Fruit fly (Drosophila melanogaster) whole organism, embryonic: ENCODE results near the gene CG10510.

Source experiments
- Abd-B ChIP-seq: fragments of 200-800 bp; sonication (Bioruptor generic); optimal IDR thresholded peaks from 2 replicates; lab custom pipeline; 2018; ENCODE audit warnings: missing biosample characterization, mild to moderate bottlenecking, missing genetic modification characterization, moderate library complexity
- Atf-2 ChIP-seq: fragments of 200-800 bp; sonication (Bioruptor generic); optimal IDR thresholded peaks from 2 replicates; lab custom pipeline; 2016; ENCODE audit warnings: missing biosample characterization, missing genetic modification characterization
- CG10209 ChIP-seq: fragments of 200-800 bp; sonication (Bioruptor generic); optimal IDR thresholded peaks from 3 replicates; lab custom pipeline; 2017; ENCODE audit warnings: missing biosample characterization, mild to moderate bottlenecking, missing genetic modification characterization, missing genetic modification reagents
- CG10274 ChIP-seq: fragments of 200-800 bp; sonication (Bioruptor generic); optimal IDR thresholded peaks from 3 replicates; lab custom pipeline; 2017; ENCODE audit warnings: missing biosample characterization, mild to moderate bottlenecking, missing genetic modification characterization
- CG10565 ChIP-seq: fragments of 200-800 bp; sonication (Bioruptor generic); optimal IDR thresholded peaks from 3 replicates; lab custom pipeline; 2016; ENCODE audit warnings: missing biosample characterization, mild to moderate bottlenecking, missing genetic modification characterization
- CG12299 ChIP-seq: fragments of 200-800 bp; sonication (Bioruptor generic); optimal IDR thresholded peaks from 2 replicates; lab custom pipeline; 2018; ENCODE audit warnings: missing biosample characterization, mild to moderate bottlenecking, missing genetic modification characterization
- CG1233 ChIP-seq: fragments of 200-800 bp; sonication (Bioruptor generic); optimal IDR thresholded peaks from 4 replicates; lab custom pipeline; 2018; ENCODE audit warnings: missing biosample characterization, mild to moderate bottlenecking, missing genetic modification characterization
- CG12659 ChIP-seq: fragments of 200-800 bp; sonication (Bioruptor generic); optimal IDR thresholded peaks from 3 replicates; lab custom pipeline; 2017; ENCODE audit warnings: mild to moderate bottlenecking, missing biosample characterization, missing genetic modification reagents, missing genetic modification characterization
- CG13424 ChIP-seq: fragments of 200-800 bp; sonication (Bioruptor generic); optimal IDR thresholded peaks from 2 replicates; lab custom pipeline; 2019; ENCODE audit warnings: missing biosample characterization, mild to moderate bottlenecking, missing genetic modification characterization, moderate library complexity
- CG14014 ChIP-seq: fragments of 200-800 bp; sonication (Bioruptor generic); IDR thresholded peaks from 2 replicates; pipeline ENCODE4 v1.3.6; 2022; ENCODE audit warnings: missing biosample characterization, missing genetic modification characterization
- CG15696 ChIP-seq: fragments of 200-800 bp; sonication (Bioruptor generic); optimal IDR thresholded peaks from 2 replicates; lab custom pipeline; 2019; ENCODE audit warnings: missing biosample characterization, mild to moderate bottlenecking, missing genetic modification characterization, moderate library complexity
- CG17802 ChIP-seq: fragments of 200-800 bp; sonication (Bioruptor generic); optimal IDR thresholded peaks from 2 replicates; lab custom pipeline; 2018; ENCODE audit warnings: missing biosample characterization, mild to moderate bottlenecking, missing genetic modification characterization, moderate library complexity
- CG2120 ChIP-seq: fragments of 200-800 bp; sonication (Bioruptor generic); optimal IDR thresholded peaks from 3 replicates; lab custom pipeline; 2016; ENCODE audit warnings: missing biosample characterization, missing genetic modification characterization
- CG2875 ChIP-seq: fragments of 200-800 bp; sonication (Bioruptor generic); optimal IDR thresholded peaks from 2 replicates; lab custom pipeline; 2017; ENCODE audit warnings: missing biosample characterization, mild to moderate bottlenecking, missing genetic modification characterization, missing genetic modification reagents
- CG3163 ChIP-seq: fragments of 200-800 bp; sonication (Bioruptor generic); optimal IDR thresholded peaks from 3 replicates; lab custom pipeline; 2016; ENCODE audit warnings: missing biosample characterization, missing genetic modification characterization
- CG32772 ChIP-seq: fragments of 200-800 bp; sonication (Bioruptor generic); IDR thresholded peaks from 2 replicates; pipeline ENCODE4 v1.3.6; 2022; ENCODE audit warnings: missing biosample characterization, missing genetic modification characterization
- CG34376 ChIP-seq: fragments of 200-800 bp; sonication (Bioruptor generic); optimal IDR thresholded peaks from 2 replicates; lab custom pipeline; 2018; ENCODE audit warnings: missing biosample characterization, mild to moderate bottlenecking, missing genetic modification characterization
- CG4617 ChIP-seq: fragments of 200-800 bp; sonication (Bioruptor generic); optimal IDR thresholded peaks from 3 replicates; lab custom pipeline; 2016; ENCODE audit warnings: missing biosample characterization, missing genetic modification characterization, borderline replicate concordance
- CG5245 ChIP-seq: fragments of 200-800 bp; sonication (Bioruptor generic); optimal IDR thresholded peaks from 3 replicates; lab custom pipeline; 2016; ENCODE audit warnings: missing biosample characterization, missing genetic modification characterization
- CG6272 ChIP-seq: fragments of 200-800 bp; sonication (Bioruptor generic); IDR thresholded peaks from 2 replicates; pipeline ENCODE4 v1.3.6; 2022; ENCODE audit warnings: missing biosample characterization, missing genetic modification characterization
- CG7556 ChIP-seq: fragments of 200-800 bp; sonication (Bioruptor generic); optimal IDR thresholded peaks from 2 replicates; lab custom pipeline; 2017; ENCODE audit warnings: missing biosample characterization, mild to moderate bottlenecking, missing genetic modification characterization
- CG7839 ChIP-seq: fragments of 200-800 bp; sonication (Bioruptor generic); optimal IDR thresholded peaks from 3 replicates; lab custom pipeline; 2018; ENCODE audit warnings: missing biosample characterization, mild to moderate bottlenecking, missing genetic modification characterization, moderate library complexity
- CG8290 ChIP-seq, 3 experiments: fragments of 200-800 bp; sonication (Bioruptor generic); optimal IDR thresholded peaks; 2 replicates each; lab custom pipeline; 2016 to 2019; ENCODE audit warnings: missing biosample characterization in 3 of 3, missing genetic modification characterization in 3 of 3, mild to moderate bottlenecking in 2 of 3, moderate library complexity in 1 of 3
- CG8944 ChIP-seq: fragments of 200-800 bp; sonication (Bioruptor generic); optimal IDR thresholded peaks from 3 replicates; lab custom pipeline; 2016; ENCODE audit warnings: missing biosample characterization, missing genetic modification characterization
- CG9609 ChIP-seq: fragments of 200-800 bp; sonication (Bioruptor generic); optimal IDR thresholded peaks from 3 replicates; lab custom pipeline; 2016; ENCODE audit warnings: missing biosample characterization, missing genetic modification characterization
- Chrac-16 ChIP-seq: fragments of 200-800 bp; sonication (Bioruptor generic); optimal IDR thresholded peaks from 3 replicates; lab custom pipeline; 2016; ENCODE audit warnings: missing biosample characterization, missing genetic modification characterization
- Fer3 ChIP-seq: fragments of 200-800 bp; sonication (Bioruptor generic); optimal IDR thresholded peaks from 2 replicates; lab custom pipeline; 2018; ENCODE audit warnings: missing biosample characterization, mild to moderate bottlenecking, missing genetic modification characterization, moderate library complexity
- GATAe ChIP-seq: fragments of 200-800 bp; sonication (Bioruptor generic); conservative IDR thresholded peaks from 2 replicates; pipeline ENCODE4 v1.3.6; 2022; ENCODE audit warnings: missing biosample characterization, missing genetic modification characterization
- Gsc ChIP-seq: fragments of 200-800 bp; sonication (Bioruptor generic); IDR thresholded peaks from 2 replicates; pipeline ENCODE4 v1.3.6; 2022; ENCODE audit warnings: missing biosample characterization, missing genetic modification characterization
- HLH54F ChIP-seq: fragments of 200-800 bp; sonication (Bioruptor generic); optimal IDR thresholded peaks from 3 replicates; lab custom pipeline; 2016; ENCODE audit warnings: missing biosample characterization, missing genetic modification characterization
- Hr39 ChIP-seq: fragments of >200 bp; optimal IDR thresholded peaks from 2 replicates; lab custom pipeline; 2017
- Rx ChIP-seq: fragments of 200-800 bp; sonication (Bioruptor generic); IDR thresholded peaks from 2 replicates; pipeline ENCODE4 v1.3.6; 2022; ENCODE audit warnings: missing biosample characterization, missing genetic modification characterization
- Sin3A ChIP-seq: fragments of >200 bp; optimal IDR thresholded peaks from 2 replicates; lab custom pipeline; 2018
- Sox100B ChIP-seq: fragments of 200-800 bp; sonication (Bioruptor generic); optimal IDR thresholded peaks from 3 replicates; lab custom pipeline; 2018; ENCODE audit warnings: missing biosample characterization, mild to moderate bottlenecking, missing genetic modification characterization
- Usf ChIP-seq: fragments of 200-800 bp; sonication (Bioruptor generic); optimal IDR thresholded peaks from 2 replicates; lab custom pipeline; 2017; ENCODE audit warnings: missing genotype, missing biosample characterization, missing genetic modification characterization
- ap ChIP-seq: fragments of 200-800 bp; sonication (Bioruptor generic); IDR thresholded peaks from 2 replicates; pipeline ENCODE4 v1.3.6; 2022; ENCODE audit warnings: missing biosample characterization, missing genetic modification characterization
- ash1 ChIP-seq: fragments of 200-800 bp; sonication (Bioruptor generic); optimal IDR thresholded peaks from 2 replicates; lab custom pipeline; 2018; ENCODE audit warnings: missing biosample characterization, mild to moderate bottlenecking, missing genetic modification characterization
- az2 ChIP-seq: fragments of 200-800 bp; sonication (Bioruptor generic); optimal IDR thresholded peaks from 3 replicates; lab custom pipeline; 2016; ENCODE audit warnings: missing biosample characterization, missing genetic modification characterization
- chm ChIP-seq: fragments of 200-800 bp; sonication (Bioruptor generic); IDR thresholded peaks from 2 replicates; pipeline ENCODE4 v1.3.6; 2022; ENCODE audit warnings: missing biosample characterization, missing genetic modification characterization
- cwo ChIP-seq: fragments of 200-800 bp; sonication (Bioruptor generic); optimal IDR thresholded peaks from 3 replicates; lab custom pipeline; 2017; ENCODE audit warnings: missing biosample characterization, missing genetic modification characterization, mild to moderate bottlenecking, moderate library complexity, missing genetic modification reagents
- fd3F ChIP-seq: fragments of 200-800 bp; sonication (Bioruptor generic); optimal IDR thresholded peaks from 2 replicates; lab custom pipeline; 2018; ENCODE audit warnings: missing biosample characterization, mild to moderate bottlenecking, missing genetic modification characterization, moderate library complexity
- fd64A ChIP-seq: fragments of 200-800 bp; sonication (Bioruptor generic); optimal IDR thresholded peaks from 3 replicates; lab custom pipeline; 2018; ENCODE audit warnings: missing biosample characterization, mild to moderate bottlenecking, missing genetic modification characterization
- gcm ChIP-seq: fragments of 200-800 bp; sonication (Bioruptor generic); optimal IDR thresholded peaks from 2 replicates; lab custom pipeline; 2019; ENCODE audit warnings: missing biosample characterization, mild to moderate bottlenecking, missing genetic modification characterization, moderate library complexity
- gsb ChIP-seq: fragments of 200-800 bp; sonication (Bioruptor generic); IDR thresholded peaks from 2 replicates; pipeline ENCODE4 v1.3.6; 2022; ENCODE audit warnings: missing biosample characterization, missing genetic modification characterization
- h ChIP-seq: fragments of >200 bp; optimal IDR thresholded peaks from 2 replicates; lab custom pipeline; 2017
- ham ChIP-seq: fragments of 200-800 bp; sonication (Bioruptor generic); IDR thresholded peaks from 2 replicates; pipeline ENCODE4 v1.3.6; 2022; ENCODE audit warnings: missing biosample characterization, missing genetic modification characterization
- onecut ChIP-seq: fragments of 200-800 bp; sonication (Bioruptor generic); IDR thresholded peaks from 2 replicates; pipeline ENCODE4 v1.3.6; 2022; ENCODE audit warnings: missing biosample characterization, missing genetic modification characterization
- pfk ChIP-seq: fragments of 200-800 bp; sonication (Bioruptor generic); optimal IDR thresholded peaks from 2 replicates; lab custom pipeline; 2018; ENCODE audit warnings: missing biosample characterization, mild to moderate bottlenecking, missing genetic modification characterization, moderate library complexity
- ro ChIP-seq: fragments of 200-800 bp; sonication (Bioruptor generic); IDR thresholded peaks from 2 replicates; pipeline ENCODE4 v1.3.6; 2022; ENCODE audit warnings: missing biosample characterization, missing genetic modification characterization
- tup ChIP-seq: fragments of 200-800 bp; sonication (Bioruptor generic); optimal IDR thresholded peaks from 2 replicates; lab custom pipeline; 2016; ENCODE audit warnings: missing biosample characterization, mild to moderate bottlenecking, missing genetic modification characterization, moderate library complexity
- vnd ChIP-seq: fragments of 200-800 bp; sonication (Bioruptor generic); IDR thresholded peaks from 3 replicates; pipeline ENCODE4 v1.3.6; 2022; ENCODE audit warnings: missing biosample characterization, missing genetic modification characterization; ENCODE audit not compliant: partially characterized antibody
- zfh1 ChIP-seq: fragments of 200-800 bp; sonication (Bioruptor generic); IDR thresholded peaks from 3 replicates; pipeline ENCODE4 v1.3.6; 2022; ENCODE audit warnings: missing biosample characterization, missing genetic modification characterization

The CG10510 gene

dm6 chr3L:21259257-21259656 is 49.4 kb upstream of the CG10510 start (continued):
- no peak for TF ChIP-seq pfk (GFP tag; lab: Kevin White, UChicago)
- TF ChIP-seq Fer3 (tag; lab: Kevin White, UChicago), result no peak
- peak; percentile 19 for TF ChIP-seq CG2875 (GFP tag; lab: Kevin White, UChicago)
- no peak for TF ChIP-seq CG8290 (GFP tag; optimal IDR thresholded peaks at IDR 0.05; lab: Kevin White, UChicago)
- no peak for TF ChIP-seq CG8290 (tag; optimal IDR thresholded peaks at IDR 0.05; lab: Kevin White, UChicago)
- TF ChIP-seq CG12299 (tag; lab: Kevin White, UChicago), result no peak
- TF ChIP-seq CG7556 (GFP tag; lab: Kevin White, UChicago), result no peak
- TF ChIP-seq Atf-2, result no peak
- TF ChIP-seq gcm (GFP tag; lab: Kevin White, UChicago), result no peak
- TF ChIP-seq CG5245 (GFP tag; lab: Kevin White, UChicago), result no peak
- TF ChIP-seq vnd (GFP tag; lab: Robert Waterston, UW), result no peak
- TF ChIP-seq CG15696 (tag; lab: Kevin White, UChicago), result no peak
- no peak for TF ChIP-seq Sin3A (lab: Kevin White, UChicago)
- 0 out of 2 replicates have a peak, but pooled peaks have one; percentile 25 for TF ChIP-seq chm
- no peak for TF ChIP-seq CG10274 (GFP tag; lab: Kevin White, UChicago)
- peak; percentile 13; the same call in 1 of the 2 replicates for TF ChIP-seq CG32772 (GFP tag; lab: Robert Waterston, UW)
- TF ChIP-seq Usf, result no peak
- no peak for TF ChIP-seq h (lab: Kevin White, UChicago)
- no peak for TF ChIP-seq CG7839
- no peak for TF ChIP-seq cwo (GFP tag; lab: Kevin White, UChicago)
- TF ChIP-seq GATAe (GFP tag; lab: Robert Waterston, UW), result no peak
- TF ChIP-seq CG13424, result no peak
- TF ChIP-seq CG17802, result no peak
- no peak for TF ChIP-seq Abd-B (GFP tag; lab: Kevin White, UChicago)
- TF ChIP-seq tup (GFP tag; lab: Kevin White, UChicago), result no peak
- no peak for TF ChIP-seq CG34376
- TF ChIP-seq Sox100B, result no peak
- TF ChIP-seq zfh1 (GFP tag; lab: Robert Waterston, UW), result no peak
- TF ChIP-seq CG3163 (GFP tag; lab: Kevin White, UChicago), result no peak
- no peak for TF ChIP-seq ash1 (GFP tag; lab: Kevin White, UChicago)
- TF ChIP-seq CG4617 (GFP tag; lab: Kevin White, UChicago), result no peak
- TF ChIP-seq CG10565 (GFP tag; lab: Kevin White, UChicago), result no peak
- TF ChIP-seq CG6272, result no peak
- no peak for TF ChIP-seq CG12659 (GFP tag; lab: Kevin White, UChicago)
- TF ChIP-seq Rx (GFP tag; lab: Robert Waterston, UW), result no peak
- no peak for TF ChIP-seq CG14014 (GFP tag; lab: Robert Waterston, UW)
- no peak for TF ChIP-seq CG9609 (GFP tag; lab: Kevin White, UChicago)
- no peak for TF ChIP-seq Hr39 (lab: Kevin White, UChicago)
- TF ChIP-seq onecut, result no peak
- TF ChIP-seq gsb, result no peak
- no peak for TF ChIP-seq HLH54F (GFP tag; lab: Kevin White, UChicago)
- TF ChIP-seq CG8944 (GFP tag; lab: Kevin White, UChicago), result no peak
- peak; percentile 37 for TF ChIP-seq fd64A (GFP tag; lab: Kevin White, UChicago)
- no peak for TF ChIP-seq fd3F (GFP tag; lab: Kevin White, UChicago)
- TF ChIP-seq Gsc (GFP tag; lab: Robert Waterston, UW), result no peak
- no peak for TF ChIP-seq CG10209 (GFP tag; lab: Kevin White, UChicago)
- no peak for TF ChIP-seq CG2120 (GFP tag; lab: Kevin White, UChicago)
- TF ChIP-seq ham (GFP tag; lab: Robert Waterston, UW), result no peak
- no peak for TF ChIP-seq ap (GFP tag; lab: Robert Waterston, UW)
- TF ChIP-seq az2 (GFP tag; lab: Kevin White, UChicago), result no peak
- TF ChIP-seq Chrac-16, result no peak
- no peak for TF ChIP-seq ro (GFP tag; lab: Robert Waterston, UW)
- no peak for TF ChIP-seq CG1233 (GFP tag; lab: Kevin White, UChicago)
